Worm (Caenorhabditis elegans) whole organism, young adult: Measurements from ENCODE around the gene fbn-1.

Experiments used
- C06A6.2 ChIP-seq: fragments of 200-800 bp; sonication (Bioruptor generic); conservative IDR thresholded peaks from 2 replicates; pipeline ENCODE4 v1.3.6; 2022; ENCODE audit warnings: missing genetic modification characterization, missing compliant biosample characterization
- D2030.7 ChIP-seq: fragments of 200-800 bp; sonication (Bioruptor generic); IDR thresholded peaks from 2 replicates; pipeline ENCODE4 v1.3.6; 2022; ENCODE audit warnings: missing genetic modification reagents, missing genetic modification characterization, missing compliant biosample characterization
- F10E7.11 ChIP-seq: sonication (generic microtip); optimal IDR thresholded peaks from 2 replicates; lab custom pipeline; 2017; ENCODE audit warnings: mild to moderate bottlenecking, missing genetic modification characterization, moderate library complexity, missing compliant biosample characterization
- F23B12.7 ChIP-seq: sonication (generic microtip); optimal IDR thresholded peaks from 2 replicates; lab custom pipeline; 2017; ENCODE audit warnings: missing genetic modification characterization, mild to moderate bottlenecking, missing compliant biosample characterization, antibody characterized with exemption, moderate library complexity; ENCODE audit not compliant: insufficient read depth
- F33H1.4 ChIP-seq: fragments of 200-800 bp; sonication (Bioruptor generic); IDR thresholded peaks from 2 replicates; pipeline ENCODE4 v1.3.6; 2022; ENCODE audit warnings: missing genetic modification reagents, missing genetic modification characterization, missing compliant biosample characterization
- F52B5.7 ChIP-seq: sonication (generic microtip); optimal IDR thresholded peaks from 2 replicates; lab custom pipeline; 2016; ENCODE audit warnings: mild to moderate bottlenecking, missing genetic modification characterization, missing compliant biosample characterization
- F55B11.4 ChIP-seq: sonication (generic microtip); optimal IDR thresholded peaks from 2 replicates; lab custom pipeline; 2016; ENCODE audit warnings: missing compliant biosample characterization, missing genetic modification characterization, borderline replicate concordance; ENCODE audit not compliant: insufficient read depth
- F57C9.4 ChIP-seq: sonication (generic microtip); optimal IDR thresholded peaks from 2 replicates; lab custom pipeline; 2017; ENCODE audit warnings: mild to moderate bottlenecking, missing genetic modification characterization, missing compliant biosample characterization
- T07F8.4 ChIP-seq: sonication (generic microtip); optimal IDR thresholded peaks from 2 replicates; lab custom pipeline; 2016; ENCODE audit warnings: mild to moderate bottlenecking, missing genetic modification characterization, moderate library complexity, missing compliant biosample characterization
- Y53G8AR.9 ChIP-seq: fragments of 200-800 bp; sonication (Bioruptor generic); conservative IDR thresholded peaks from 2 replicates; pipeline ENCODE4 v1.3.6; 2022; ENCODE audit warnings: missing genetic modification reagents, missing genetic modification characterization, missing compliant biosample characterization
- akir-1 ChIP-seq: fragments of 200-800 bp; sonication (Bioruptor generic); optimal IDR thresholded peaks from 2 replicates; lab custom pipeline; 2018; ENCODE audit warnings: mild to moderate bottlenecking, missing genetic modification characterization, moderate library complexity, missing compliant biosample characterization
- ama-1 ChIP-seq, 3 experiments: fragments of 150-350 bp in 1 of 3; sonication (generic microtip) in 2 of 3; optimal IDR thresholded peaks; 2 replicates each; lab custom pipeline; 2014 to 2018; ENCODE audit warnings: missing biosample characterization in 2 of 3, missing genetic modification characterization in 2 of 3, missing genetic modification reagents in 2 of 3
- aptf-2 ChIP-seq: fragments of 200-800 bp; sonication (Bioruptor generic); conservative IDR thresholded peaks from 2 replicates; pipeline ENCODE4 v1.3.6; 2022; ENCODE audit warnings: missing genetic modification reagents, missing genetic modification characterization, missing compliant biosample characterization
- aptf-3 ChIP-seq: fragments of 200-800 bp; sonication (Bioruptor generic); IDR thresholded peaks from 2 replicates; pipeline ENCODE4 v1.3.6; 2022; ENCODE audit warnings: missing genetic modification characterization, missing compliant biosample characterization
- atf-7 ChIP-seq: sonication (generic microtip); optimal IDR thresholded peaks from 2 replicates; lab custom pipeline; 2017; ENCODE audit warnings: mild to moderate bottlenecking, missing genetic modification characterization, missing compliant biosample characterization
- athp-1 ChIP-seq: sonication (generic microtip); optimal IDR thresholded peaks from 2 replicates; lab custom pipeline; 2017; ENCODE audit warnings: mild to moderate bottlenecking, missing genetic modification characterization, missing compliant biosample characterization
- attf-5 ChIP-seq: fragments of 200-800 bp; sonication (Bioruptor generic); optimal IDR thresholded peaks from 2 replicates; lab custom pipeline; 2018; ENCODE audit warnings: mild to moderate bottlenecking, missing genetic modification characterization, missing compliant biosample characterization
- bed-2 ChIP-seq: fragments of 200-800 bp; sonication (Bioruptor generic); IDR thresholded peaks from 2 replicates; pipeline ENCODE4 v1.3.6; 2022; ENCODE audit warnings: missing genetic modification reagents, missing genetic modification characterization, missing compliant biosample characterization
- ccch-3 ChIP-seq: fragments of 200-800 bp; sonication (Bioruptor generic); optimal IDR thresholded peaks from 2 replicates; lab custom pipeline; 2018; ENCODE audit warnings: mild to moderate bottlenecking, missing genetic modification characterization, missing compliant biosample characterization
- cebp-2 ChIP-seq: fragments of 200-800 bp; sonication (Bioruptor generic); IDR thresholded peaks from 2 replicates; pipeline ENCODE4 v1.3.6; 2022; ENCODE audit warnings: missing genetic modification characterization, missing compliant biosample characterization
- dox-1 ChIP-seq: fragments of 200-800 bp; sonication (Bioruptor generic); IDR thresholded peaks from 2 replicates; pipeline ENCODE4 v1.3.6; 2022; ENCODE audit warnings: missing genetic modification reagents, missing genetic modification characterization, missing compliant biosample characterization
- egl-18 ChIP-seq: fragments of 200-800 bp; sonication (Bioruptor generic); IDR thresholded peaks from 2 replicates; pipeline ENCODE4 v1.3.6; 2022; ENCODE audit warnings: missing genetic modification reagents, missing genetic modification characterization, missing compliant biosample characterization
- egrh-3 ChIP-seq: fragments of 200-800 bp; sonication (Bioruptor generic); IDR thresholded peaks from 2 replicates; pipeline ENCODE4 v1.3.6; 2022; ENCODE audit warnings: missing genetic modification reagents, missing genetic modification characterization, missing compliant biosample characterization
- fkh-3 ChIP-seq: sonication (generic microtip); optimal IDR thresholded peaks from 2 replicates; lab custom pipeline; 2016; ENCODE audit warnings: mild to moderate bottlenecking, missing genetic modification characterization, missing compliant biosample characterization
- gei-17 ChIP-seq: fragments of 200-800 bp; sonication (Bioruptor generic); optimal IDR thresholded peaks from 2 replicates; lab custom pipeline; 2018; ENCODE audit warnings: mild to moderate bottlenecking, missing genetic modification characterization, missing compliant biosample characterization
- hlh-12 ChIP-seq: sonication (generic microtip); optimal IDR thresholded peaks from 2 replicates; lab custom pipeline; 2016; ENCODE audit warnings: missing genetic modification characterization, missing compliant biosample characterization
- hlh-26 ChIP-seq: fragments of 200-800 bp; sonication (Bioruptor generic); conservative IDR thresholded peaks from 2 replicates; pipeline ENCODE4 v1.3.6; 2022; ENCODE audit warnings: missing genetic modification reagents, missing genetic modification characterization, missing compliant biosample characterization
- hmg-1.2 ChIP-seq: fragments of 200-800 bp; sonication (Bioruptor generic); IDR thresholded peaks from 2 replicates; pipeline ENCODE4 v1.3.6; 2022; ENCODE audit warnings: missing genetic modification reagents, missing genetic modification characterization, missing compliant biosample characterization
- lag-1 ChIP-seq: fragments of 200-800 bp; sonication (Bioruptor generic); IDR thresholded peaks from 2 replicates; pipeline ENCODE4 v1.3.6; 2022; ENCODE audit warnings: missing genetic modification reagents, missing genetic modification characterization, missing compliant biosample characterization
- let-526 ChIP-seq: fragments of 200-800 bp; sonication (Bioruptor generic); IDR thresholded peaks from 2 replicates; pipeline ENCODE4 v1.3.6; 2022; ENCODE audit warnings: missing genetic modification reagents, missing genetic modification characterization, missing compliant biosample characterization
- let-607 ChIP-seq, 2 experiments: fragments of 200-800 bp in 1 of 2; sonication (Bioruptor generic) in 1 of 2; sonication (generic microtip) in 1 of 2; optimal IDR thresholded peaks; 2 replicates each; lab custom pipeline; 2016 to 2018; ENCODE audit warnings: mild to moderate bottlenecking in 2 of 2, missing compliant biosample characterization in 2 of 2, missing genetic modification characterization in 2 of 2, moderate library complexity in 2 of 2, missing genotype in 1 of 2
- lin-26 ChIP-seq: fragments of 200-800 bp; sonication (Bioruptor generic); IDR thresholded peaks from 2 replicates; pipeline ENCODE4 v1.3.6; 2022; ENCODE audit warnings: missing genetic modification reagents, missing genetic modification characterization, missing compliant biosample characterization
- lin-40 ChIP-seq: sonication (generic microtip); optimal IDR thresholded peaks from 2 replicates; lab custom pipeline; 2016; ENCODE audit warnings: missing genetic modification characterization, mild to moderate bottlenecking, missing compliant biosample characterization, missing genotype, missing genetic modification reagents
- lsl-1 ChIP-seq: fragments of 200-800 bp; sonication (Bioruptor generic); optimal IDR thresholded peaks from 2 replicates; lab custom pipeline; 2018; ENCODE audit warnings: mild to moderate bottlenecking, missing genetic modification characterization, moderate library complexity, missing compliant biosample characterization
- madf-3 ChIP-seq: fragments of 200-800 bp; sonication (Bioruptor generic); IDR thresholded peaks from 2 replicates; pipeline ENCODE4 v1.3.6; 2022; ENCODE audit warnings: missing genetic modification reagents, missing genetic modification characterization, missing compliant biosample characterization
- madf-6 ChIP-seq: fragments of 200-800 bp; sonication (Bioruptor generic); IDR thresholded peaks from 2 replicates; pipeline ENCODE4 v1.3.6; 2022; ENCODE audit warnings: missing genetic modification reagents, missing genetic modification characterization, missing compliant biosample characterization
- mxl-1 ChIP-seq: sonication (generic microtip); optimal IDR thresholded peaks from 2 replicates; lab custom pipeline; 2016; ENCODE audit warnings: missing genetic modification characterization, missing compliant biosample characterization
- nfya-2 ChIP-seq: fragments of 200-800 bp; sonication (Bioruptor generic); IDR thresholded peaks from 2 replicates; pipeline ENCODE4 v1.3.6; 2022; ENCODE audit warnings: missing genetic modification reagents, missing genetic modification characterization, missing compliant biosample characterization
- nhr-120 ChIP-seq: fragments of 200-800 bp; sonication (Bioruptor generic); IDR thresholded peaks from 2 replicates; pipeline ENCODE4 v1.3.6; 2022; ENCODE audit warnings: missing genetic modification characterization, missing compliant biosample characterization
- nhr-27 ChIP-seq: fragments of 200-800 bp; sonication (Bioruptor generic); optimal IDR thresholded peaks from 2 replicates; lab custom pipeline; 2018; ENCODE audit warnings: mild to moderate bottlenecking, missing genetic modification characterization, moderate library complexity, missing compliant biosample characterization
- nhr-80 ChIP-seq: sonication (generic microtip); optimal IDR thresholded peaks from 2 replicates; lab custom pipeline; 2016; ENCODE audit warnings: missing genetic modification characterization, missing compliant biosample characterization
- pha-4 ChIP-seq: fragments of 150-350 bp; sonication (generic microtip); optimal IDR thresholded peaks from 2 replicates; lab custom pipeline; 2014; ENCODE audit warnings: missing biosample characterization, missing genetic modification reagents, missing genetic modification characterization
- rpc-1 ChIP-seq, 2 experiments: fragments of 150-350 bp in 1 of 2; sonication (generic microtip) in 1 of 2; optimal IDR thresholded peaks; 2 replicates each; lab custom pipeline; 2014 to 2018; ENCODE audit warnings: missing biosample characterization in 1 of 2, missing genetic modification characterization in 1 of 2, missing genetic modification reagents in 1 of 2, missing genotype in 1 of 2
- snpc-4 ChIP-seq, 5 experiments: fragments of 150-350 bp in 1 of 5; sonication (generic microtip) in 4 of 5; optimal IDR thresholded peaks; 2 replicates each; lab custom pipeline; 2014 to 2018; ENCODE audit warnings: missing genetic modification characterization in 5 of 5, missing biosample characterization in 3 of 5, antibody characterized with exemption in 2 of 5, mild to moderate bottlenecking in 2 of 5, missing compliant biosample characterization in 2 of 5, missing genotype in 2 of 5, moderate library complexity in 2 of 5, missing genetic modification reagents in 1 of 5
- xnd-1 ChIP-seq: sonication (generic microtip); optimal IDR thresholded peaks from 2 replicates; lab custom pipeline; 2016; ENCODE audit warnings: missing genotype, missing genetic modification reagents, missing genetic modification characterization, missing compliant biosample characterization
- ztf-28 ChIP-seq: fragments of 200-800 bp; sonication (Bioruptor generic); IDR thresholded peaks from 2 replicates; pipeline ENCODE4 v1.3.6; 2022; ENCODE audit warnings: missing genetic modification reagents, missing genetic modification characterization, missing compliant biosample characterization
- ztf-3 ChIP-seq: fragments of 200-800 bp; sonication (Bioruptor generic); optimal IDR thresholded peaks from 2 replicates; lab custom pipeline; 2018; ENCODE audit warnings: mild to moderate bottlenecking, missing genetic modification characterization, missing compliant biosample characterization

The fbn-1 gene

ce11 chrIII:7643902-7644641, 18.9 kb downstream of the fbn-1 start (continued):
- TF ChIP-seq nhr-120 (GFP tag; lab: Robert Waterston, UW) (no peak), lin-40 (peak; percentile 67), F33H1.4 (GFP tag; lab: Robert Waterston, UW) (no peak), F57C9.4 (tag; lab: Kevin White, UChicago) (no peak), nfya-2 (GFP tag; lab: Robert Waterston, UW) (no peak), madf-3 (GFP tag; lab: Robert Waterston, UW) (no peak), ztf-3 (GFP tag; lab: Kevin White, UChicago) (no peak), akir-1 (GFP tag; lab: Kevin White, UChicago) (no peak), F55B11.4 (tag; lab: Kevin White, UChicago) (no peak), F52B5.7 (tag; lab: Kevin White, UChicago) (no peak), ztf-28 (no peak), ama-1 (optimal IDR thresholded peaks at IDR 0.05; lab: Kevin White, UChicago) (no peak), ama-1 (GFP tag; optimal IDR thresholded peaks at IDR 0.05; lab: Kevin White, UChicago) (no peak), gei-17 (GFP tag; lab: Kevin White, UChicago) (no peak), nhr-80 (peak; percentile 95), let-526 (GFP tag; lab: Robert Waterston, UW) (no peak), bed-2 (GFP tag; lab: Robert Waterston, UW) (no peak), cebp-2 (GFP tag; lab: Robert Waterston, UW) (no peak), attf-5 (GFP tag; lab: Kevin White, UChicago) (no peak), hlh-12 (tag; lab: Kevin White, UChicago) (no peak), aptf-3 (no peak), egl-18 (GFP tag; lab: Robert Waterston, UW) (no peak), mxl-1 (no peak), let-607 (tag; optimal IDR thresholded peaks at IDR 0.05; lab: Kevin White, UChicago) (peak; percentile 46 to 84), ccch-3 (GFP tag; lab: Kevin White, UChicago) (no peak), fkh-3 (tag; lab: Kevin White, UChicago) (no peak), C06A6.2 (GFP tag; lab: Robert Waterston, UW) (no peak), snpc-4 (GFP tag; optimal IDR thresholded peaks at IDR 0.05; lab: Kevin White, UChicago) (no peak), snpc-4 (tag; optimal IDR thresholded peaks at IDR 0.05; lab: Kevin White, UChicago) (no peak), atf-7 (tag; lab: Kevin White, UChicago) (peak; percentile 67), hmg-1.2 (GFP tag; lab: Robert Waterston, UW) (no peak), pha-4 (tag; lab: Kevin White, UChicago) (no peak), T07F8.4 (tag; lab: Kevin White, UChicago) (no peak), D2030.7 (GFP tag; lab: Robert Waterston, UW) (no peak), xnd-1 (tag; lab: Kevin White, UChicago) (no peak), lsl-1 (GFP tag; lab: Kevin White, UChicago) (no peak), Y53G8AR.9 (GFP tag; lab: Robert Waterston, UW) (no peak), rpc-1 (optimal IDR thresholded peaks at IDR 0.05; lab: Kevin White, UChicago) (no peak), rpc-1 (tag; optimal IDR thresholded peaks at IDR 0.05; lab: Kevin White, UChicago) (no peak), aptf-2 (GFP tag; lab: Robert Waterston, UW) (no peak), madf-6 (no peak), lag-1 (GFP tag; lab: Robert Waterston, UW) (no peak), dox-1 (GFP tag; lab: Robert Waterston, UW) (0 out of 2 replicates have a peak, but pooled peaks have one; percentile 28), hlh-26 (no peak), F23B12.7 (tag; lab: Kevin White, UChicago) (no peak), lin-26 (no peak), egrh-3 (GFP tag; lab: Robert Waterston, UW) (no peak), F10E7.11 (tag; lab: Kevin White, UChicago) (no peak), nhr-27 (tag; lab: Kevin White, UChicago) (no peak), athp-1 (tag; lab: Kevin White, UChicago) (no peak)
